Fruit fly (Drosophila melanogaster) whole organism, embryonic: Measurements from ENCODE around the gene Non3.

Experiments used
- Atf3 ChIP-seq: fragments of 200-800 bp; sonication (Bioruptor generic); optimal IDR thresholded peaks from 3 replicates; lab custom pipeline; 2016; ENCODE audit warnings: missing biosample characterization, missing genetic modification characterization
- CG10209 ChIP-seq: fragments of 200-800 bp; sonication (Bioruptor generic); optimal IDR thresholded peaks from 3 replicates; lab custom pipeline; 2017; ENCODE audit warnings: missing biosample characterization, mild to moderate bottlenecking, missing genetic modification characterization, missing genetic modification reagents
- CG14965 ChIP-seq: fragments of 200-800 bp; sonication (Bioruptor generic); optimal IDR thresholded peaks from 2 replicates; lab custom pipeline; 2016; ENCODE audit warnings: missing biosample characterization, missing genetic modification characterization, borderline replicate concordance
- CG17328 ChIP-seq: fragments of 200-800 bp; sonication (Bioruptor generic); IDR thresholded peaks from 2 replicates; pipeline ENCODE4 v1.3.6; 2022; ENCODE audit warnings: missing biosample characterization, missing genetic modification characterization
- CG18011 ChIP-seq: fragments of 200-800 bp; sonication (Bioruptor generic); optimal IDR thresholded peaks from 2 replicates; lab custom pipeline; 2017; ENCODE audit warnings: missing biosample characterization, missing genetic modification characterization, mild to moderate bottlenecking, moderate library complexity, missing genotype
- CG4730 ChIP-seq: fragments of 200-800 bp; sonication (Bioruptor generic); IDR thresholded peaks from 2 replicates; pipeline ENCODE4 v1.3.6; 2022; ENCODE audit warnings: missing biosample characterization, missing genetic modification characterization
- CG6175 ChIP-seq: fragments of 200-800 bp; sonication (Bioruptor generic); IDR thresholded peaks from 3 replicates; pipeline ENCODE4 v1.3.6; 2022; ENCODE audit warnings: missing biosample characterization, missing genetic modification characterization
- CG8281 ChIP-seq: fragments of 200-800 bp; sonication (Bioruptor generic); optimal IDR thresholded peaks from 2 replicates; lab custom pipeline; 2018; ENCODE audit warnings: missing biosample characterization, mild to moderate bottlenecking, missing genetic modification characterization, moderate library complexity
- Dip2 ChIP-seq: fragments of 200-800 bp; sonication (Bioruptor generic); IDR thresholded peaks from 2 replicates; pipeline ENCODE4 v1.3.6; 2022; ENCODE audit warnings: missing biosample characterization, missing genetic modification characterization
- Lim3 ChIP-seq: fragments of 200-800 bp; sonication (Bioruptor generic); IDR thresholded peaks from 2 replicates; pipeline ENCODE4 v1.3.6; 2022; ENCODE audit warnings: missing biosample characterization, missing genetic modification characterization
- Side ChIP-seq: fragments of 200-800 bp; sonication (Bioruptor generic); optimal IDR thresholded peaks from 2 replicates; lab custom pipeline; 2016; ENCODE audit warnings: missing biosample characterization, missing genetic modification characterization
- eyg ChIP-seq: fragments of 200-800 bp; sonication (Bioruptor generic); optimal IDR thresholded peaks from 3 replicates; lab custom pipeline; 2016; ENCODE audit warnings: missing biosample characterization, missing genetic modification characterization
- sens-2 ChIP-seq: fragments of 200-800 bp; sonication (Bioruptor generic); IDR thresholded peaks from 2 replicates; pipeline ENCODE4 v1.3.6; 2022; ENCODE audit warnings: missing biosample characterization, missing genetic modification characterization
- tna ChIP-seq: fragments of 200-800 bp; sonication (Bioruptor generic); IDR thresholded peaks from 2 replicates; pipeline ENCODE4 v1.3.6; 2022; ENCODE audit warnings: missing biosample characterization, missing genetic modification characterization; ENCODE audit not compliant: partially characterized antibody

DNA sequence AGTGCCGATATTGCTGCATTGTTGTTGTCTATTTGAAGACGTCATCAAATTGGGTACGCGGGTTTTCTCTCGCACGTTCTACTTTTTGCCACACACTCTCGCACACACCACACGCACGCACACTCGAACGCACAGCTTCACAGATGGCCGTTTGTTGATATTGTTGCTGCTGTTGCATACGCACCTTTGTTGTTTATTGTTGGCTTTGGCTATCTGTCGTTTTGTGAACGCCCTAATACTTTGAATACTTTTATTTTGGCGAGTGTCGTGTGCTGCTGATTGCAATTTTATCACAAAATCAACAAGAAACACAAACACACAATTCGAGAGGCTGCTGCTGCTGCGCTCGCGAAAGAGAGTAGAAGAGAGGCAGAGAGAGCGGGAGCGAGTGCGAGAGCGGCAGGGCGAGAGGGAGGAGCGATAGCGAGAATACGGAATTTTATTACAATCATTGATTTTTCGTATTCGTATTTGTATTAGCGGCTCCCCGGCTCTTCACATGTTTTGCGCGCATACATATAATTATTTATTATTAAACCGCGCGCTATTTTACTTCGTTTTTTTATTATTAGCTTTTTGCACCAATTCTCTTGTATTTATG, 24.9 kb upstream of the Non3 start:
- TF ChIP-seq Atf3 (GFP tag; lab: Kevin White, UChicago) (no peak), CG17328 (GFP tag; lab: Robert Waterston, UW) (no peak), eyg (peak; percentile 27), Dip2 (GFP tag; lab: Robert Waterston, UW) (no peak), CG18011 (GFP tag; lab: Kevin White, UChicago) (no peak), Side (GFP tag; lab: Kevin White, UChicago) (peak; percentile 22), tna (GFP tag; lab: Robert Waterston, UW) (no peak), CG10209 (GFP tag; lab: Kevin White, UChicago) (peak; percentile 34), sens-2 (GFP tag; lab: Robert Waterston, UW) (no peak), Lim3 (no peak), CG4730 (GFP tag; lab: Robert Waterston, UW) (no peak), CG6175 (GFP tag; lab: Robert Waterston, UW) (no peak), CG8281 (tag; lab: Kevin White, UChicago) (no peak), CG14965 (GFP tag; lab: Kevin White, UChicago) (no peak)
